Worm (Caenorhabditis elegans) whole organism, young adult: ENCODE results near the gene clec-172.

Experiments
- B0019.2 ChIP-seq: fragments of 200-800 bp; sonication (Bioruptor generic); conservative IDR thresholded peaks from 2 replicates; pipeline ENCODE4 v1.3.6; 2022; ENCODE audit warnings: missing genetic modification reagents, missing genetic modification characterization, missing compliant biosample characterization
- B0261.1 ChIP-seq: sonication (generic microtip); optimal IDR thresholded peaks from 2 replicates; lab custom pipeline; 2016; ENCODE audit warnings: mild to moderate bottlenecking, missing genetic modification characterization, moderate library complexity, missing compliant biosample characterization
- C17E4.6 ChIP-seq: fragments of 200-800 bp; sonication (Bioruptor generic); IDR thresholded peaks from 2 replicates; pipeline ENCODE4 v1.3.6; 2022; ENCODE audit warnings: missing genetic modification reagents, missing genetic modification characterization, missing compliant biosample characterization
- F23B12.7 ChIP-seq: sonication (generic microtip); optimal IDR thresholded peaks from 2 replicates; lab custom pipeline; 2017; ENCODE audit warnings: missing genetic modification characterization, mild to moderate bottlenecking, missing compliant biosample characterization, antibody characterized with exemption, moderate library complexity; ENCODE audit not compliant: insufficient read depth
- F39B2.1 ChIP-seq: fragments of 200-800 bp; sonication (Bioruptor generic); IDR thresholded peaks from 2 replicates; pipeline ENCODE4 v1.3.6; 2022; ENCODE audit warnings: missing genetic modification reagents, missing genetic modification characterization, missing compliant biosample characterization
- K11D2.4 ChIP-seq: fragments of 200-800 bp; sonication (Bioruptor generic); IDR thresholded peaks from 2 replicates; pipeline ENCODE4 v1.3.6; 2022; ENCODE audit warnings: missing genetic modification reagents, missing genetic modification characterization, missing compliant biosample characterization
- Y56A3A.18 ChIP-seq: fragments of 200-800 bp; sonication (Bioruptor generic); IDR thresholded peaks from 2 replicates; pipeline ENCODE4 v1.3.6; 2022; ENCODE audit warnings: missing genetic modification reagents, missing genetic modification characterization, missing compliant biosample characterization
- Y95B8A.8 ChIP-seq: fragments of 200-800 bp; sonication (Bioruptor generic); IDR thresholded peaks from 2 replicates; pipeline ENCODE4 v1.3.6; 2022; ENCODE audit warnings: missing genetic modification reagents, missing genetic modification characterization, missing compliant biosample characterization
- aptf-2 ChIP-seq: fragments of 200-800 bp; sonication (Bioruptor generic); conservative IDR thresholded peaks from 2 replicates; pipeline ENCODE4 v1.3.6; 2022; ENCODE audit warnings: missing genetic modification reagents, missing genetic modification characterization, missing compliant biosample characterization
- ceh-27 ChIP-seq: fragments of 200-800 bp; sonication (Bioruptor generic); optimal IDR thresholded peaks from 2 replicates; lab custom pipeline; 2018; ENCODE audit warnings: mild to moderate bottlenecking, missing genetic modification characterization, moderate library complexity, missing compliant biosample characterization
- ceh-40 ChIP-seq: fragments of 200-800 bp; sonication (Bioruptor generic); IDR thresholded peaks from 2 replicates; pipeline ENCODE4 v1.3.6; 2022; ENCODE audit warnings: missing genetic modification characterization, missing compliant biosample characterization
- ceh-91 ChIP-seq: fragments of 200-800 bp; sonication (Bioruptor generic); IDR thresholded peaks from 2 replicates; pipeline ENCODE4 v1.3.6; 2022; ENCODE audit warnings: missing genetic modification reagents, missing genetic modification characterization, missing compliant biosample characterization
- chd-7 ChIP-seq: sonication (generic microtip); optimal IDR thresholded peaks from 2 replicates; lab custom pipeline; 2016; ENCODE audit warnings: mild to moderate bottlenecking, missing genetic modification characterization, moderate library complexity, missing compliant biosample characterization
- dpff-1 ChIP-seq: sonication (generic microtip); optimal IDR thresholded peaks from 2 replicates; lab custom pipeline; 2017; ENCODE audit warnings: mild to moderate bottlenecking, missing genetic modification characterization, missing compliant biosample characterization
- efl-1 ChIP-seq: fragments of 150-350 bp; optimal IDR thresholded peaks from 2 replicates; lab custom pipeline; 2014; ENCODE audit warnings: missing biosample characterization, missing genetic modification reagents, missing genetic modification characterization
- egl-18 ChIP-seq: fragments of 200-800 bp; sonication (Bioruptor generic); IDR thresholded peaks from 2 replicates; pipeline ENCODE4 v1.3.6; 2022; ENCODE audit warnings: missing genetic modification reagents, missing genetic modification characterization, missing compliant biosample characterization
- egl-44 ChIP-seq: fragments of 200-800 bp; sonication (Bioruptor generic); IDR thresholded peaks from 2 replicates; pipeline ENCODE4 v1.3.6; 2022; ENCODE audit warnings: missing genetic modification reagents, missing genetic modification characterization, missing compliant biosample characterization
- egrh-3 ChIP-seq: fragments of 200-800 bp; sonication (Bioruptor generic); IDR thresholded peaks from 2 replicates; pipeline ENCODE4 v1.3.6; 2022; ENCODE audit warnings: missing genetic modification reagents, missing genetic modification characterization, missing compliant biosample characterization
- hlh-26 ChIP-seq: fragments of 200-800 bp; sonication (Bioruptor generic); conservative IDR thresholded peaks from 2 replicates; pipeline ENCODE4 v1.3.6; 2022; ENCODE audit warnings: missing genetic modification reagents, missing genetic modification characterization, missing compliant biosample characterization
- hrde-1 ChIP-seq: sonication (generic microtip); optimal IDR thresholded peaks from 2 replicates; lab custom pipeline; 2016; ENCODE audit warnings: missing genetic modification characterization, mild to moderate bottlenecking, missing compliant biosample characterization, moderate library complexity, missing genotype, missing genetic modification reagents, borderline replicate concordance
- lag-1 ChIP-seq: fragments of 200-800 bp; sonication (Bioruptor generic); IDR thresholded peaks from 2 replicates; pipeline ENCODE4 v1.3.6; 2022; ENCODE audit warnings: missing genetic modification reagents, missing genetic modification characterization, missing compliant biosample characterization
- let-526 ChIP-seq: fragments of 200-800 bp; sonication (Bioruptor generic); IDR thresholded peaks from 2 replicates; pipeline ENCODE4 v1.3.6; 2022; ENCODE audit warnings: missing genetic modification reagents, missing genetic modification characterization, missing compliant biosample characterization
- lin-26 ChIP-seq: fragments of 200-800 bp; sonication (Bioruptor generic); IDR thresholded peaks from 2 replicates; pipeline ENCODE4 v1.3.6; 2022; ENCODE audit warnings: missing genetic modification reagents, missing genetic modification characterization, missing compliant biosample characterization
- lsl-1 ChIP-seq: fragments of 200-800 bp; sonication (Bioruptor generic); optimal IDR thresholded peaks from 2 replicates; lab custom pipeline; 2018; ENCODE audit warnings: mild to moderate bottlenecking, missing genetic modification characterization, moderate library complexity, missing compliant biosample characterization
- lsy-27 ChIP-seq: sonication (generic microtip); optimal IDR thresholded peaks from 2 replicates; lab custom pipeline; 2017; ENCODE audit warnings: missing genetic modification characterization, mild to moderate bottlenecking, missing compliant biosample characterization, antibody characterized with exemption, missing genotype, borderline replicate concordance; ENCODE audit not compliant: insufficient read depth
- madf-10 ChIP-seq: sonication (generic microtip); optimal IDR thresholded peaks from 2 replicates; lab custom pipeline; 2016; ENCODE audit warnings: mild to moderate bottlenecking, missing genetic modification characterization, missing compliant biosample characterization
- nfya-1 ChIP-seq: sonication (generic microtip); optimal IDR thresholded peaks from 2 replicates; lab custom pipeline; 2017; ENCODE audit warnings: antibody characterized with exemption, missing compliant biosample characterization, missing genetic modification characterization, borderline replicate concordance; ENCODE audit not compliant: insufficient read depth
- nhr-27 ChIP-seq: fragments of 200-800 bp; sonication (Bioruptor generic); optimal IDR thresholded peaks from 2 replicates; lab custom pipeline; 2018; ENCODE audit warnings: mild to moderate bottlenecking, missing genetic modification characterization, moderate library complexity, missing compliant biosample characterization
- nhr-80 ChIP-seq: sonication (generic microtip); optimal IDR thresholded peaks from 2 replicates; lab custom pipeline; 2016; ENCODE audit warnings: missing genetic modification characterization, missing compliant biosample characterization
- nhr-90 ChIP-seq: sonication (generic microtip); optimal IDR thresholded peaks from 2 replicates; lab custom pipeline; 2016; ENCODE audit warnings: missing genotype, mild to moderate bottlenecking, missing genetic modification characterization, missing compliant biosample characterization
- rec-8 ChIP-seq, 2 experiments: sonication (generic microtip); optimal IDR thresholded peaks; 2 replicates each; lab custom pipeline; 2016; ENCODE audit warnings: mild to moderate bottlenecking in 2 of 2, missing genetic modification characterization in 2 of 2, missing genetic modification reagents in 2 of 2, missing genotype in 2 of 2, missing biosample characterization in 1 of 2, missing compliant biosample characterization in 1 of 2, moderate library complexity in 1 of 2
- sdz-38 ChIP-seq: sonication (generic microtip); optimal IDR thresholded peaks from 2 replicates; lab custom pipeline; 2016; ENCODE audit warnings: missing genotype, missing genetic modification characterization, missing compliant biosample characterization
- snpc-1.1 ChIP-seq: sonication (generic microtip); optimal IDR thresholded peaks from 2 replicates; lab custom pipeline; 2017; ENCODE audit warnings: missing genetic modification characterization, mild to moderate bottlenecking, missing compliant biosample characterization, antibody characterized with exemption, moderate library complexity, missing genotype, missing genetic modification reagents; ENCODE audit not compliant: insufficient read depth
- sptf-2 ChIP-seq: fragments of 200-800 bp; sonication (Bioruptor generic); optimal IDR thresholded peaks from 2 replicates; lab custom pipeline; 2018; ENCODE audit warnings: mild to moderate bottlenecking, missing genetic modification characterization, missing compliant biosample characterization
- tbp1 ChIP-seq: fragments of 200-800 bp; sonication (Bioruptor generic); optimal IDR thresholded peaks from 2 replicates; lab custom pipeline; 2018; ENCODE audit warnings: mild to moderate bottlenecking, missing genetic modification characterization, missing compliant biosample characterization
- zfh-2 ChIP-seq: fragments of 200-800 bp; sonication (Bioruptor generic); conservative IDR thresholded peaks from 2 replicates; pipeline ENCODE4 v1.3.6; 2022; ENCODE audit warnings: missing genetic modification reagents, missing genetic modification characterization, missing compliant biosample characterization
- ztf-25 ChIP-seq: fragments of 200-800 bp; sonication (Bioruptor generic); IDR thresholded peaks from 2 replicates; pipeline ENCODE4 v1.3.6; 2022; ENCODE audit warnings: missing genetic modification reagents, missing genetic modification characterization, missing compliant biosample characterization

Gene clec-172

DNA sequence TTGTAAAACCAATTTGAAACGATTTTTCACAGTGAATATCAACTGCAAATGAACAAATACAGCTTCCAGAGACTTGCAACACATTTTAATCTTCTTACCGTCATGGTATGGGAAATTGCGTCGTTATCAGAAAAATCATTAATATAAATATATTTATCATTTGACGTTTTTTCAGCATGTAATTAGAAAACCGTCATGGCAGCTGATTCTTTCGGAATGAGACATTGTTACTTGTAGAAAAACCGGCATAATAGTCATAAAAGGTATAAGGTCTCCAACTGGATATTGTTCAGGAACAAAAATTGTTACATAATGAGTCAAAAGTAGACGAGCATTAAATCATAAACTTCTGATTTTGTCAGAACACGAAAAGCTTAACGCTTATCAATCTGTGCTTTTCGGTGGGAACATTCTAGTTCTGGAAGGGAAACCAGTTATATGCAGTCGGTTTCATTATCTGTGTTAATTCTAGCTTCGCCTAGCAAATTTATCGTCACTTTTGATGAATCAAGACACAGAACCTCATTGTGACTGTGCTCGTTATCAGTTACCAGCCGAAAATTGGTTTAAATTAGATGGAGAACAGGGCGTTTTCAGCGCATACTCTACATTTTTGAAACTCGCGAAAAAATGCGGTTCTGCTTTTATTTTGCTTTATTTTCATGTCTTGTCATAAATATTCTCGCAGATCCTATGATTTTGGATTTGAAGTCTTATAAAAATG is 36.9 kb upstream of the clec-172 start, which contains the start of gene C34H4.2:
Gene C34H4.2, plus strand, starts transcription at position 558 of the 724 bp plus-strand sequence.
- TF ChIP-seq dpff-1 (no peak), nhr-80 (tag; lab: Kevin White, UChicago) (peak; percentile 46)

DNA sequence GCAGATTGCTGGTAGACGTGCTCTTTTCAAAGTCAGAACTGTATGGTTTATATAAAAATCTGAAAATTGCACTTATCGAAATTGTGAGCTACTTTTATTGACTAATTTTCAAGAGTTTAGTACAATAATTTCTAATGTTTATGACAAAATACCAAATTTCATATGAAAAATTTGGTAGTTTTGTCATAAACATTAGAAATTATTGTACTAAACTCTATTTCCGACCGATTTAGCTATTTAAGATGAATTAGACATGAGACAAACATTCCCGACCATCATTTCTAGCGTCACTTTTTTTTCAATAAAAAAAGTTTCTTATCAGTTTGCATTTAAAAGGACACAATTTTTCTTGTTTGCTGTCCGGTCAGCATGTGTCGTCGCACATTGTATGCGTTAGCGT is 34.2 kb upstream of the clec-172 start, which contains the start of gene tag-244:
Gene tag-244, plus strand, starts transcription at position 301 of the 400 bp plus-strand sequence.
- TF ChIP-seq sptf-2 (GFP tag; lab: Kevin White, UChicago): no peak
- TF ChIP-seq lsl-1: no peak
- no peak for TF ChIP-seq F23B12.7 (tag; lab: Kevin White, UChicago)
- TF ChIP-seq nhr-90 (tag; lab: Kevin White, UChicago): no peak
- TF ChIP-seq rec-8 (tag; optimal IDR thresholded peaks at IDR 0.05; lab: Kevin White, UChicago): no peak
- peak; percentile 37 for TF ChIP-seq nhr-80 (tag; lab: Kevin White, UChicago)
- TF ChIP-seq hlh-26 (GFP tag; lab: Robert Waterston, UW): no peak
- TF ChIP-seq ceh-40 (GFP tag; lab: Robert Waterston, UW): no peak

DNA sequence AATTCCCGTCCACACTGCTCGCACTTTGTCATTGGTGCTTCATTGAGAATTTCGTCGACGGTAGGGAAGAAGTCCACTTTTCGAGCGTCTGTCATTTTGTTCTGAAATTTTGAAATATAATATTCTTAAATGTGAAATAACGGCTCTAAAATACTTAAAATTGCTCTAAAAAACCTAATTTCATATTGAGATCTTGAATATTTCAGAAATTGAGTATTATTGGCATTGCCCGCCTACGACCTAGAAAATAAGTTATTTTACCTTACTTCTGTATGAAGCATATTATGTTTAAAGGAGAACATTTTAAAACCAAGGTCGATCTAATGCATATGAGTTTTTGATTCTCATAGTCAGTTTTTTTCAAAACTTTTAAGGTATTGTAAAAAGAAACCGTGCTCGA is 33.7 kb upstream of the clec-172 start, which contains the start of gene C34H4.5:
Gene C34H4.5, minus strand, starts transcription at position 101 of the 400 bp plus-strand sequence.
- TF ChIP-seq nfya-1 (no peak), egl-18 (GFP tag; lab: Robert Waterston, UW) (no peak), lsy-27 (tag; lab: Kevin White, UChicago) (no peak)

DNA sequence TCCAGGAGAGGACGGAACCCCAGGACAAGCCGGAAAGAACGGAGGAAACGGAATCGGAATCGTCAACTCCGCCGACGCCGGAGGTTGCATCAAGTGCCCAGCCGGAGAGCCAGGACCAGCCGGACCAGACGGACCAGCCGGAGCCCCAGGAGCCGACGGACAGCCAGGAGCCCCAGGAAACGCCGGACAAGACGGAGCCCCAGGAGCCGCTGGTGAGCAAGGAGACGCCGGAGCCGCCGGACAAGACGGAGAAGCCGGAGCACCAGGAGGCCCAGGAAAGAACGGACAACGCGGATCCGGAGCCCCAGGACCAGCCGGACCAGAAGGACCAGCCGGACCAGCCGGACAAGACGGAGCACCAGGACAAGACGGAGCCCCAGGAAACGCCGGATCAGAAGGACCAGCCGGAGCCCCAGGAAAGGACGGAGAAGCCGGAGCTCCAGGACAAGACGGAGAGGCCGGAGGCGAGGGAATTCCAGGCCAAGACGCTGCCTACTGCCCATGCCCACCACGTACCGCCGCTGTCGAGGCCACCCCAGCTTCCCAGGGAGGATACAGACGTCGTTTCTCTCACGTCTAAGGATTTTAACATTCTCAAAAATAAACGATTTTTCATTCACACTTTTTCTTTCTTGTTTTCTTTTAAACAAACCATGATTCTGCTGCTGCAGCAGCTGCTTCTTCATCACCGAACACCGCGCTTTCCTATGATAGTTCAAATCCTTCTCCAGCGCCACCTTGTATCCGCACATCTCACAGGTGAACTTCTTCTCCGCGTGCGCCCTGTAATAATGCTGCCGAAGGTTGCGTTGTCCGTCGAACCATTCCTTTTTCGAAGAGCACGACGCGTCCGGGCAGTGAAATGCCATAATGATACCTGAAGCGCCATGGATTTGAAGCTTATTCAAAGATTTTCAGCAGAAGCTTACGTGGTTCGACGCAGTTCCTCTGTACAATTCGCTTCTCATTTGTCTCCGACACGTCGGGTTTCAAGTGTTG is 33.0 kb upstream of the clec-172 start:
- no peak for TF ChIP-seq nhr-80 (tag; lab: Kevin White, UChicago)
- no peak for TF ChIP-seq aptf-2
- TF ChIP-seq ztf-25 (GFP tag; lab: Robert Waterston, UW): no peak
- TF ChIP-seq B0261.1 (tag; lab: Kevin White, UChicago): no peak
- TF ChIP-seq zfh-2 (GFP tag; lab: Robert Waterston, UW): peak; percentile 97
- no peak for TF ChIP-seq C17E4.6
- TF ChIP-seq ceh-27 (GFP tag; lab: Kevin White, UChicago): no peak
- no peak for TF ChIP-seq sdz-38 (tag; lab: Kevin White, UChicago)
- TF ChIP-seq lin-26 (GFP tag; lab: Robert Waterston, UW): 0 out of 2 replicates have a peak, but pooled peaks have one; percentile 36
- TF ChIP-seq chd-7 (tag; lab: Kevin White, UChicago): peak; percentile 6
- TF ChIP-seq snpc-1.1 (tag; lab: Kevin White, UChicago): no peak
- no peak for TF ChIP-seq B0019.2 (GFP tag; lab: Robert Waterston, UW)
- no peak for TF ChIP-seq lsl-1
- no peak for TF ChIP-seq lag-1
- no peak for TF ChIP-seq egl-44
- TF ChIP-seq egl-18 (GFP tag; lab: Robert Waterston, UW): no peak
- TF ChIP-seq hrde-1: no peak
- no peak for TF ChIP-seq nhr-27 (tag; lab: Kevin White, UChicago)
- no peak for TF ChIP-seq Y95B8A.8
- TF ChIP-seq Y56A3A.18 (GFP tag; lab: Robert Waterston, UW): 0 out of 2 replicates have a peak, but pooled peaks have one; percentile 46
- TF ChIP-seq efl-1 (GFP tag; lab: Kevin White, UChicago): no peak
- TF ChIP-seq tbp1 (GFP tag; lab: Kevin White, UChicago): no peak
- TF ChIP-seq F39B2.1 (GFP tag; lab: Robert Waterston, UW): no peak
- no peak for TF ChIP-seq dpff-1
- TF ChIP-seq let-526: no peak
- TF ChIP-seq ceh-91 (GFP tag; lab: Robert Waterston, UW): no peak
- no peak for TF ChIP-seq madf-10 (tag; lab: Kevin White, UChicago)
- TF ChIP-seq K11D2.4 (GFP tag; lab: Robert Waterston, UW): no peak
- TF ChIP-seq egrh-3 (GFP tag; lab: Robert Waterston, UW): peak; percentile 99
- no peak for TF ChIP-seq hlh-26 (GFP tag; lab: Robert Waterston, UW)
